Fruit fly (Drosophila melanogaster) whole organism, adult: ENCODE data around the gene CG34051.

ENCODE experiments used
- Clk ChIP-seq: fragments of 200-800 bp; sonication (Bioruptor generic); optimal IDR thresholded peaks from 2 replicates; lab custom pipeline; 2017; ENCODE audit warnings: missing biosample characterization, missing genetic modification characterization
- Mnt ChIP-seq: fragments of 200-800 bp; sonication (Bioruptor generic); optimal IDR thresholded peaks from 2 replicates; lab custom pipeline; 2016; ENCODE audit warnings: missing biosample characterization, mild to moderate bottlenecking, missing genetic modification characterization

- TF ChIP-seq Clk (GFP tag; lab: Kevin White, UChicago) = no peak
- TF ChIP-seq Mnt = no peak
Observed at dm6 chr2L:19941352-19941851, 19.4 kb downstream of the CG34051 start.
